Worm (Caenorhabditis elegans) whole organism, early embryonic: ENCODE measurements around the gene bath-37.

Experiments used
- F13C5.2 ChIP-seq: sonication (generic microtip); optimal IDR thresholded peaks from 2 replicates; lab custom pipeline; 2017; ENCODE audit warnings: mild to moderate bottlenecking, missing genetic modification characterization, inconsistent platforms, missing compliant biosample characterization
- aly-1 ChIP-seq: sonication (generic microtip); optimal IDR thresholded peaks from 2 replicates; lab custom pipeline; 2016; ENCODE audit warnings: missing genetic modification characterization, missing compliant biosample characterization
- ama-1 ChIP-seq: fragments of 150-350 bp; optimal IDR thresholded peaks from 2 replicates; lab custom pipeline; 2014
- ceh-36 ChIP-seq: sonication (generic microtip); optimal IDR thresholded peaks from 2 replicates; lab custom pipeline; 2016; ENCODE audit warnings: missing genetic modification characterization, inconsistent platforms, missing compliant biosample characterization
- ets-7 ChIP-seq: sonication (generic microtip); optimal IDR thresholded peaks from 2 replicates; lab custom pipeline; 2016; ENCODE audit warnings: missing genotype, missing genetic modification characterization, missing compliant biosample characterization
- flt-1 ChIP-seq: fragments of 200-800 bp; sonication (Bioruptor generic); IDR thresholded peaks from 2 replicates; pipeline ENCODE4 v1.3.6; 2022; ENCODE audit warnings: missing genetic modification characterization, missing compliant biosample characterization
- hmg-4 ChIP-seq: fragments of 200-800 bp; sonication (Bioruptor generic); optimal IDR thresholded peaks from 2 replicates; lab custom pipeline; 2018; ENCODE audit warnings: mild to moderate bottlenecking, missing genetic modification characterization, missing compliant biosample characterization
- hnd-1 ChIP-seq: sonication (generic microtip); optimal IDR thresholded peaks from 2 replicates; lab custom pipeline; 2016; ENCODE audit warnings: missing genetic modification characterization, missing compliant biosample characterization
- sea-1 ChIP-seq: fragments of 200-800 bp; sonication (Bioruptor generic); conservative IDR thresholded peaks from 2 replicates; pipeline ENCODE4 v1.3.6; 2022; ENCODE audit warnings: missing genetic modification characterization, missing compliant biosample characterization
- tbx-37 ChIP-seq: fragments of 200-800 bp; sonication (Bioruptor generic); conservative IDR thresholded peaks from 2 replicates; pipeline ENCODE4 v1.3.6; 2022; ENCODE audit warnings: missing genetic modification reagents, missing genetic modification characterization, missing compliant biosample characterization
- tra-4 ChIP-seq: sonication (generic microtip); optimal IDR thresholded peaks from 2 replicates; lab custom pipeline; 2017; ENCODE audit warnings: missing genetic modification characterization, missing compliant biosample characterization

- TF ChIP-seq ama-1 (lab: Kevin White, UChicago), result no peak
- no peak for TF ChIP-seq ets-7 (tag; lab: Kevin White, UChicago)
- TF ChIP-seq ceh-36 (tag; lab: Kevin White, UChicago), result no peak
- no peak for TF ChIP-seq tbx-37
- no peak for TF ChIP-seq tra-4 (tag; lab: Kevin White, UChicago)
- no peak for TF ChIP-seq aly-1 (tag; lab: Kevin White, UChicago)
- no peak for TF ChIP-seq hmg-4
- TF ChIP-seq F13C5.2 (tag; lab: Kevin White, UChicago), result no peak
- no peak for TF ChIP-seq hnd-1
- no peak for TF ChIP-seq flt-1 (GFP tag; lab: Robert Waterston, UW)
- no peak for TF ChIP-seq sea-1 (GFP tag; lab: Robert Waterston, UW)
Measured at ce11 chrIV:12040431-12040830, 28.3 kb upstream of the bath-37 start.
